Fruit fly (Drosophila melanogaster) whole organism, prepupa: ENCODE measurements around the gene Mal-B1.

Experiments
- CG10669 ChIP-seq: fragments of 200-800 bp; sonication (Bioruptor generic); optimal IDR thresholded peaks from 3 replicates; lab custom pipeline; 2018; ENCODE audit warnings: missing biosample characterization, mild to moderate bottlenecking, missing genetic modification characterization, moderate library complexity
- CG11762 ChIP-seq: fragments of 200-800 bp; sonication (Bioruptor generic); optimal IDR thresholded peaks from 3 replicates; lab custom pipeline; 2016; ENCODE audit warnings: missing biosample characterization, missing genetic modification characterization; ENCODE audit not compliant: insufficient read depth
- CG11902 ChIP-seq: fragments of 200-800 bp; sonication (Bioruptor generic); optimal IDR thresholded peaks from 3 replicates; lab custom pipeline; 2016; ENCODE audit warnings: missing biosample characterization, missing genetic modification characterization
- CG15336 ChIP-seq: fragments of 200-800 bp; sonication (Bioruptor generic); IDR thresholded peaks from 2 replicates; pipeline ENCODE4 v1.3.6; 2022; ENCODE audit warnings: missing biosample characterization, missing genetic modification characterization
- CG3032 ChIP-seq: fragments of 200-800 bp; optimal IDR thresholded peaks from 2 replicates; lab custom pipeline; 2019; ENCODE audit warnings: missing biosample characterization, mild to moderate bottlenecking, missing genetic modification characterization, moderate library complexity
- CG31627 ChIP-seq: fragments of 200-800 bp; sonication (Bioruptor generic); optimal IDR thresholded peaks from 3 replicates; lab custom pipeline; 2016; ENCODE audit warnings: missing biosample characterization, missing genetic modification characterization
- CG32006 ChIP-seq: fragments of 200-800 bp; sonication (Bioruptor generic); optimal IDR thresholded peaks from 3 replicates; lab custom pipeline; 2017; ENCODE audit warnings: missing biosample characterization, mild to moderate bottlenecking, missing genetic modification characterization
- CG34406 ChIP-seq: fragments of 200-800 bp; sonication (Bioruptor generic); optimal IDR thresholded peaks from 3 replicates; lab custom pipeline; 2016; ENCODE audit warnings: missing biosample characterization, missing genetic modification characterization
- CG3919 ChIP-seq: fragments of 200-800 bp; sonication (Bioruptor generic); optimal IDR thresholded peaks from 3 replicates; lab custom pipeline; 2016; ENCODE audit warnings: missing biosample characterization, missing genetic modification characterization
- CG4318 ChIP-seq: fragments of 200-800 bp; sonication (Bioruptor generic); optimal IDR thresholded peaks from 3 replicates; lab custom pipeline; 2017; ENCODE audit warnings: missing biosample characterization, mild to moderate bottlenecking, missing genetic modification characterization
- CG6163 ChIP-seq: fragments of 200-800 bp; sonication (Bioruptor generic); IDR thresholded peaks from 3 replicates; pipeline ENCODE4 v1.3.6; 2022; ENCODE audit warnings: missing biosample characterization, missing genetic modification characterization
- CG6854 ChIP-seq: fragments of 200-800 bp; sonication (Bioruptor generic); optimal IDR thresholded peaks from 2 replicates; lab custom pipeline; 2017; ENCODE audit warnings: missing biosample characterization, mild to moderate bottlenecking, missing genetic modification characterization
- CG7368 ChIP-seq: fragments of 200-800 bp; sonication (Bioruptor generic); optimal IDR thresholded peaks from 3 replicates; lab custom pipeline; 2016; ENCODE audit warnings: missing biosample characterization, missing genetic modification characterization
- CG8119 ChIP-seq: fragments of 200-800 bp; sonication (Bioruptor generic); IDR thresholded peaks from 3 replicates; pipeline ENCODE4 v1.3.6; 2022; ENCODE audit warnings: missing biosample characterization, missing genetic modification characterization
- CG9139 ChIP-seq: fragments of 200-800 bp; sonication (Bioruptor generic); optimal IDR thresholded peaks from 3 replicates; lab custom pipeline; 2017; ENCODE audit warnings: missing biosample characterization, mild to moderate bottlenecking, missing genetic modification characterization
- Eip78C ChIP-seq: fragments of 200-800 bp; sonication (Bioruptor generic); peaks from one replicate; lab custom pipeline; 2016; ENCODE audit warnings: missing biosample characterization, missing genetic modification characterization
- Ets21C ChIP-seq: fragments of 200-800 bp; sonication (Bioruptor generic); optimal IDR thresholded peaks from 3 replicates; lab custom pipeline; 2016; ENCODE audit warnings: missing biosample characterization, missing genetic modification characterization
- Ets96B ChIP-seq: fragments of 200-800 bp; optimal IDR thresholded peaks from 2 replicates; lab custom pipeline; 2019; ENCODE audit warnings: missing biosample characterization, mild to moderate bottlenecking, missing genetic modification characterization, moderate library complexity
- Hr38 ChIP-seq: sonication (Bioruptor generic); optimal IDR thresholded peaks from 2 replicates; lab custom pipeline; 2016; ENCODE audit warnings: missing biosample characterization, missing genetic modification characterization
- Hr39 ChIP-seq: fragments of 200-800 bp; sonication (Bioruptor generic); optimal IDR thresholded peaks from 2 replicates; lab custom pipeline; 2016; ENCODE audit warnings: missing biosample characterization, missing genetic modification characterization
- Lpt ChIP-seq: fragments of 200-800 bp; sonication (Bioruptor generic); optimal IDR thresholded peaks from 3 replicates; lab custom pipeline; 2016; ENCODE audit warnings: missing biosample characterization, missing genetic modification characterization
- Met ChIP-seq: fragments of 200-800 bp; sonication (Bioruptor generic); optimal IDR thresholded peaks from 3 replicates; lab custom pipeline; 2016; ENCODE audit warnings: missing biosample characterization, missing genetic modification characterization
- Smox ChIP-seq: fragments of 200-800 bp; sonication (Bioruptor generic); optimal IDR thresholded peaks from 3 replicates; lab custom pipeline; 2016; ENCODE audit warnings: missing biosample characterization, missing genetic modification characterization
- Sox14 ChIP-seq: fragments of 200-800 bp; sonication (Bioruptor generic); optimal IDR thresholded peaks from 3 replicates; lab custom pipeline; 2016; ENCODE audit warnings: missing biosample characterization, missing genetic modification characterization
- Sox15 ChIP-seq: fragments of 200-800 bp; sonication (Bioruptor generic); optimal IDR thresholded peaks from 3 replicates; lab custom pipeline; 2016; ENCODE audit warnings: missing biosample characterization, missing genetic modification characterization
- achi ChIP-seq: fragments of 200-800 bp; sonication (Bioruptor generic); optimal IDR thresholded peaks from 3 replicates; lab custom pipeline; 2016; ENCODE audit warnings: missing biosample characterization, missing genetic modification characterization
- dac ChIP-seq: fragments of 200-800 bp; sonication (Bioruptor generic); optimal IDR thresholded peaks from 2 replicates; lab custom pipeline; 2017; ENCODE audit warnings: missing biosample characterization, mild to moderate bottlenecking, missing genetic modification characterization
- dsx ChIP-seq: fragments of 200-800 bp; optimal IDR thresholded peaks from 3 replicates; lab custom pipeline; 2019; ENCODE audit warnings: missing biosample characterization, mild to moderate bottlenecking, missing genetic modification characterization, moderate library complexity; ENCODE audit not compliant: poor library complexity, severe bottlenecking
- eg ChIP-seq: fragments of 200-800 bp; sonication (Bioruptor generic); IDR thresholded peaks from 3 replicates; pipeline ENCODE4 v1.3.6; 2022; ENCODE audit warnings: missing biosample characterization, missing genetic modification characterization
- esn ChIP-seq: fragments of 200-800 bp; sonication (Bioruptor generic); optimal IDR thresholded peaks from 2 replicates; lab custom pipeline; 2016; ENCODE audit warnings: missing biosample characterization, mild to moderate bottlenecking, missing genetic modification characterization, moderate library complexity
- fkh ChIP-seq: fragments of 200-800 bp; sonication (Bioruptor generic); optimal IDR thresholded peaks from 3 replicates; lab custom pipeline; 2017; ENCODE audit warnings: missing biosample characterization, mild to moderate bottlenecking, missing genetic modification characterization, moderate library complexity
- lz ChIP-seq: fragments of 200-800 bp; sonication (Bioruptor generic); optimal IDR thresholded peaks from 3 replicates; lab custom pipeline; 2016; ENCODE audit warnings: missing biosample characterization, missing genetic modification characterization
- salr ChIP-seq, 2 experiments: fragments of 200-800 bp; sonication (Bioruptor generic); optimal IDR thresholded peaks; 3 replicates each; lab custom pipeline; 2016 to 2018; ENCODE audit warnings: missing biosample characterization in 2 of 2, missing genetic modification characterization in 2 of 2, mild to moderate bottlenecking in 1 of 2
- ss ChIP-seq, 2 experiments: fragments of 200-800 bp; sonication (Bioruptor generic); optimal IDR thresholded peaks; 2 replicates in 1 of 2; 3 replicates in 1 of 2; lab custom pipeline; 2017 to 2018; ENCODE audit warnings: mild to moderate bottlenecking in 2 of 2, missing biosample characterization in 2 of 2, missing genetic modification characterization in 2 of 2, moderate library complexity in 1 of 2
- svp ChIP-seq: fragments of 200-800 bp; sonication (Bioruptor generic); peaks from one replicate; lab custom pipeline; 2016; ENCODE audit warnings: missing biosample characterization, missing genetic modification characterization
- topi ChIP-seq: fragments of 200-800 bp; sonication (Bioruptor generic); optimal IDR thresholded peaks from 3 replicates; lab custom pipeline; 2016; ENCODE audit warnings: missing biosample characterization, missing genetic modification characterization
- vri ChIP-seq: fragments of 200-800 bp; sonication (Bioruptor generic); optimal IDR thresholded peaks from 3 replicates; lab custom pipeline; 2016; ENCODE audit warnings: missing biosample characterization, mild to moderate bottlenecking, missing genetic modification characterization

Gene Mal-B1

DNA sequence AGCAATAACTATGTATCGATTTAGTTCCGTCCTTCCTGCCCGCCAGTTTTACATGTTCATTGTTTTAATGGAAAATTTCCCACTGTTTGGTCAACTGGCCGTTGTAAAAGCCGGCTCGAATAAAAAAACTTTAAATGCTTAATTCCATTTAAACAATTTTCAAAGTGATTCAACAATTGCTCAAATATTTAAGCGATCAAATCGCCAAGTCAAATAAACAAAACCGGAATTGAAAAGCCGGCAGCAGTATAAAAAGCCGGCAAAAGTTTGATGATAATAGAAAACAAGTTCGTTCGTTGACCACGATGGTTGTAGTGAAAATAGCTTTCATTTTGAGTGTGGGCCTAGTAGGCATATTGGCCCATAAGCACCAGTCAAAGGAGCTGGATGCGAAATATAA is at the start of gene Mal-B1:
Mal-B1 (plus strand) TSS at position 301 of the 400 bp plus-strand sequence.
- TF ChIP-seq lz (GFP tag; lab: Kevin White, UChicago) (no peak), CG8119 (GFP tag; lab: Robert Waterston, UW) (no peak), Hr38 (no peak), Sox15 (GFP tag; lab: Kevin White, UChicago) (no peak), CG11762 (GFP tag; lab: Kevin White, UChicago) (no peak), CG34406 (no peak)

DNA sequence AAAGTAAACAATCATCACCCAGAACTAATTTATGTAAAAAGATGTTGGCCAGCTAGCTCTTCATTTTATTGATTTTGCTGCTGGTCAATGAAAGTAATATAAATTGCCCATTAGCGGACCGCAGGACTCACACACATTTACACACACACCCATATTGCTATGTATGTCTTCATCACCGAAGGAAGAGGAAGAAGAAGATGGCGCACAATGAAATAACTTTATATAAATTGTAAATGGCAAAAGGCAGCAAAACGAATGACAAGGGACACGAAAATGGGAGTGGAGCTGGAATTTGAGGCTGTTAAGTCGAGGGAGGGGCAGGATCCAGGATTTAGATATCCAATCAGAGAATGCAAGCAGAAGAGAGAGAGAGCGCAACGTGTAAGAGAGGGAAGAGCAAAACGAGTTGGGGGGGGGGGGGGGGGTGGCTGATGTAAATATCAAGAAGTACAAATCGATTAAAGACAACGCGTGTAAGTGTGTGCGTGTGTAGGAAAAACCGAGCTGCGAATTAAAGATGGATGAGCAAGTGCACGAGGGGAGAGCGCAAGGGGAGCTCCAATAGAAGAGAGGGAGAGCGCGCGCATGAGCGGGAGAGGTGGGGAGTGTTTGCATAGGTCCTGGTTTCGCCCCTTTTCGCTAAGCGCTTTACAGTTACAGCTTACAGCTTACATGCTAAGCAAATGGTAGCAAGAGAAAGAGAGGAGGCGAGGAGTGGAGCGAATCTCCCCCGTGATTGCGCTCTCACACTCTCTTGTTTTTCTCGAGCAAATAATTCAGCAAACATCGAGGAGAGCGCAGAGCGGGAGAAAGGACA is 42.6 kb upstream of the Mal-B1 start:
- TF ChIP-seq dsx (GFP tag; lab: Kevin White, UChicago) (peak; percentile 32), salr (GFP tag; optimal IDR thresholded peaks at IDR 0.05; lab: Kevin White, UChicago) (no peak), Eip78C (peak; percentile 73), CG3032 (tag; lab: Kevin White, UChicago) (no peak), Lpt (GFP tag; lab: Kevin White, UChicago) (peak; percentile 26), CG32006 (GFP tag; lab: Kevin White, UChicago) (peak; percentile 12), CG3919 (peak; percentile 24), CG9139 (GFP tag; lab: Kevin White, UChicago) (peak; percentile 6), Sox14 (peak; percentile 15), CG4318 (GFP tag; lab: Kevin White, UChicago) (no peak), achi (no peak), CG15336 (GFP tag; lab: Robert Waterston, UW) (0 out of 2 replicates have a peak, but pooled peaks have one; percentile 15), Smox (no peak), ss (GFP tag; optimal IDR thresholded peaks at IDR 0.05; lab: Kevin White, UChicago) (peak; percentile 30 to 75), CG10669 (no peak), esn (no peak), eg (peak; percentile 23; the same call in 1 of the 3 replicates), topi (GFP tag; lab: Kevin White, UChicago) (no peak), CG11762 (GFP tag; lab: Kevin White, UChicago) (no peak)

DNA sequence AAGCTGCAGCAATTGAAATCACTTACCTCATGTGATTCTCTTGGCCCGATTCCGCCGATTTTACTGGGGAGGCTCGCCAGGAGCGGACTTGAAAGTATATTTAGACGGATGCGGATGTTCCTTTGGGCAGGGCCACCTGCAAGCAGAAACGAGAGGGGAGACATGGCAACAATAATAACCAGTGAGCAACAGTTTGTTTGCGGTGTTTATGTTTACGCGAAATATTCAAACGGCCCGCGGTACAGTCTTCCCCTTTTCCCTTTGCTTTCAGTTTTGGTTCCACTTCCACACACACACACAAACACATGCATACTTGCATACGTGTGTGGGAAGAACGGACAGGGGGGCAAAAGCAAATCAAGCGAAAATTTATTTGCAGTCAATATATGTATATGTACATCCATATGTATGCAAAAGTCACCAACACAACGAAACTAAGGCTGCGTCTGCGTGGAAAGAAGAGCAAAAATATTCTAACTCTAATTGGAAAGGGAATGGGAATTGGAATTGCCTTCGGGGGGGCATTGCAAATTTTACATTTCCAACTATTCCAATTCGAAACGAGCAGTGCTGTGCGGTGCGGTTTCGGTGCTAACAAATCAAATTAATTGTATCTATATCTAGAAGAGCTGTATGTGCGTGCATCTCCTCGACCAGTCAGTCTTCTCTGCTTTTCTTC is 40.9 kb upstream of the Mal-B1 start:
- TF ChIP-seq CG4318 (GFP tag; lab: Kevin White, UChicago), result no peak
- no peak for TF ChIP-seq CG6163 (GFP tag; lab: Robert Waterston, UW)
- peak; percentile 11 for TF ChIP-seq esn
- TF ChIP-seq Met, result no peak
- TF ChIP-seq svp (GFP tag; lab: Kevin White, UChicago), result no peak
- TF ChIP-seq topi (GFP tag; lab: Kevin White, UChicago), result no peak
- TF ChIP-seq Smox, result no peak
- TF ChIP-seq CG31627 (GFP tag; lab: Kevin White, UChicago), result no peak
- no peak for TF ChIP-seq dsx (GFP tag; lab: Kevin White, UChicago)
- TF ChIP-seq Hr39 (GFP tag; lab: Kevin White, UChicago), result no peak
- TF ChIP-seq vri (GFP tag; lab: Kevin White, UChicago), result peak; percentile 41
- TF ChIP-seq Ets21C (GFP tag; lab: Kevin White, UChicago), result no peak
- TF ChIP-seq CG8119 (GFP tag; lab: Robert Waterston, UW), result no peak
- TF ChIP-seq fkh, result peak; percentile 27
- peak; percentile 1 for TF ChIP-seq Lpt (GFP tag; lab: Kevin White, UChicago)
- TF ChIP-seq Ets96B (tag; lab: Kevin White, UChicago), result no peak
- TF ChIP-seq salr (GFP tag; optimal IDR thresholded peaks at IDR 0.05; lab: Kevin White, UChicago), result no peak
- no peak for TF ChIP-seq CG7368
- TF ChIP-seq Eip78C, result peak; percentile 48
- peak; percentile 42 for TF ChIP-seq CG11902
- no peak for TF ChIP-seq dac (GFP tag; lab: Kevin White, UChicago)
- no peak for TF ChIP-seq CG6854 (GFP tag; lab: Kevin White, UChicago)
